Worm (Caenorhabditis elegans): ENCODE data around the gene srh-246.

srh-246 gene

DNA sequence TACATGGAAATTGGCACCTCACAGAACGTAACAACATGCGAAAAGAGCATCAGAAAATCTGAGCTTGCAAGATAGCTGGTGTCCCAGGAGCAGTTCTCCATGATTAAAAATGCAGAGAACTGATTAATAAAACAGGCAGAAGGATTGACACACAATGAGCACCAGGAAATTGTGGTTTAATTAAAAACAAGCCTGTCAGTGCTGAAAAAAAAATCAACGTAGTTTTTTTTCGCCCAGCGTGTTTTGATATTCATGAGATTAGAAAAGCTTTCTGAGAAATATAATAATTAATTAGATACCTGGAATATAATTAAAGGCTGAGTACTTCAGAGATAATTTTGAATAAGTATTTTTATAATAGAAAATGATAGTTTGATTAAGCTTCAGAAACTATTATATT lies at the start of gene srh-246:
TSS of gene srh-246 (minus strand) at position 101 of the 400 bp plus-strand sequence.
- TF ChIP-seq med-1 (GFP tag; optimal IDR thresholded peaks at IDR 0.05; ENCODE audit: insufficient read depth) (no peak), T22C8.4 (GFP tag; IDR thresholded peaks at IDR 0.05) (no peak), ref-1 (GFP tag; conservative IDR thresholded peaks at IDR 0.05) (no peak), ztf-29 (GFP tag; IDR thresholded peaks at IDR 0.05) (no peak)

DNA sequence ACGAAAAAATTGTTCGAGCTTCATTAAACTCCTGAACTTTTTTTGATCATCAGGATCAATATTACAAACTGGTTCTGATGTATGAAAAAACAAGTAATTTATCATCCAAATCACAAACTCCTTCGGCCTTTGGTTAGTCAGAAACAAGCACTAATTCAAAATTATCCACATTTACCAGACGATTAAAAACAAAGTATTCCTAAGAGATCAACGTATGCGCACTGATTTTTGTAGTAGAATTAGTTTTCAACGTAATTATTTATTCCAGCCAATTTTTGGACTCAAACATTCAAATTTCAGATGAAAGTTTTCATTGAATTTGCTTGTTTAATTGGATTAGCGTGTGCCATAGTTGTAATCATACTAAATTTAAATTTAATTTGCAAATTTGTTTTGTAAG lies 49.3 kb upstream of the srh-246 start, which contains the start of gene srbc-38:
TSS of gene srbc-38 (plus strand) at position 301 of the 400 bp plus-strand sequence.
- TF ChIP-seq tab-1 (GFP tag; IDR thresholded peaks at IDR 0.05): no peak
- no peak for TF ChIP-seq ref-1 (GFP tag; conservative IDR thresholded peaks at IDR 0.05)
- TF ChIP-seq flt-1 (GFP tag; IDR thresholded peaks at IDR 0.05): no peak
- no peak for TF ChIP-seq ztf-23 (GFP tag; IDR thresholded peaks at IDR 0.05)
- no peak for TF ChIP-seq T22C8.4 (GFP tag; IDR thresholded peaks at IDR 0.05)

DNA sequence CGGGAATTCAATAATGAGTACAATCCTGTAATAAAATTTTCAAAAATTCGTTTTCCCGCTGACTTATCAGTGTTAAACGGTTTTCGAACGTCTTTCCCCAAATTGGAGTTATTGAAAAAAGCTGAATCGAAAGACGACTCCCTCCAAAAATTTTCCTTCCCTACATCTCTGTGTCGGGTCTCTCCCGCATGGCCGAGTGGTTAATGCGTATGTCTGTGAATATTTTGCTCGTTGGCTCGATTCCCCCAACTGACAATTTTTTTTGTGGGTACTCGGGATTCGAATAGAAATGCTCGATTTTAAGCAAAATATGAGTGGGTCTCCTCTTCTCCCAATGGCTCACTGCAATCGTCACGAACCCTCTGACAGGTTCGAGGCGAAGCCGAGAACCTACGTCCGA lies 48.9 kb upstream of the srh-246 start:
- TF ChIP-seq ztf-23 (GFP tag; IDR thresholded peaks at IDR 0.05): peak; percentile 68; the same call in 1 of the 2 replicates
- peak; percentile 69 for TF ChIP-seq ref-1 (GFP tag; conservative IDR thresholded peaks at IDR 0.05)
- peak; percentile 66; the same call in 1 of the 2 replicates for TF ChIP-seq flt-1 (GFP tag; IDR thresholded peaks at IDR 0.05)

DNA sequence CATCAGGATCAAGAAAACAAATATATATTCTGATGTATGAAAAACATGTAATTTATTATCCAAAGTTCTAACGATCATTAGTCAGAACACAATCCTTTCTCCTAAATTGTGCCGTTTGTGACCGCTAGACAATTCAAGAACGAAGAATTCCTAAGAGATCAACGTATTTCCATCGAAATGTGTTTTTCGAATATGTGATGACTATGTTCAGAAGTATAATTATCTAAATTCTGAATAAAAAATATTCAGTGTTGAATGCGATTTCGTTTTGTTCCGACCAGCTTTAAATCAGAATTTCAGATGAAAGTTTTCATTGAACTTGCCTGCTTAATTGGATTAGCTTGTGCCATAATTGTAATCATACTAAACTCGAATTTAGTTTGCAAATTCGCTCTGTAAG lies 44.7 kb upstream of the srh-246 start, which contains the start of gene srbc-37:
TSS of gene srbc-37 (plus strand) at position 301 of the 400 bp plus-strand sequence.
- TF ChIP-seq ref-1 (GFP tag; conservative IDR thresholded peaks at IDR 0.05) (no peak), cog-1 (tag; optimal IDR thresholded peaks at IDR 0.05) (no peak), flt-1 (GFP tag; IDR thresholded peaks at IDR 0.05) (no peak), tab-1 (GFP tag; IDR thresholded peaks at IDR 0.05) (no peak), T22C8.4 (GFP tag; IDR thresholded peaks at IDR 0.05) (no peak), ztf-23 (GFP tag; IDR thresholded peaks at IDR 0.05) (no peak), klf-2 (GFP tag; conservative IDR thresholded peaks at IDR 0.05) (no peak)

DNA sequence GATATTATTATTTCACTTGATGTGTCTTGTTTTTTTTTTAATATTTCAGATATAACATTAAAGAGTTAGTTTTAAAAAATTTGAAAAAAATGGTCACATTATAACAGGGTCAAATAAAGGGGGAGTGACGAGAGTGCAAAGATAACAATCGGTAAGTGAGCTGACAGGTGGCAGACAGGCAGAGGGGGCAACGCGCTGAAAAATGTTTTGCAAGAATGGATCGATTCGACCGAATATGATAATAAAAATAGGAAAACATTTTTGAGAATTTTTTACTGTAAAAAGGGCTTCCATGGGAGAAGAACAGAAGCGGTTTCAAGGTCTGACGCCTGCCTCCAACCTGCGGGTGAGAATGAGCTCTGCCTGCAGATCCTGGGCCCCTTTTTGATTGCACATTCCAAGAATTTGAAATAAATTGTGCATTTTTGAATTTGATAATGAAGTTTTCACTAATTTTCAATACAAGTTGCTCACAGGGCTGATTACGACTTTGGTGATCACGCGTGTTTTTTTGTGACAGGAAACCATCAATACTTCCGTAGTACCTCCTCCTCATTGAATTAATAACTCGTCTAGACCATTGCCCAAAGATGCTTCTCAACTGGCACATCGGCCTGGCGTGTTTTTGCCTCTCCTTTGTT lies 42.0 kb upstream of the srh-246 start, which contains the start of the genes ugt-29 and srx-5:
TSS of gene ugt-29 (minus strand) at position 101 of the 641 bp plus-strand sequence.
TSS of gene srx-5 (plus strand) at position 591 of the 641 bp plus-strand sequence.
- TF ChIP-seq flt-1 (GFP tag; IDR thresholded peaks at IDR 0.05) (no peak), T22C8.4 (GFP tag; IDR thresholded peaks at IDR 0.05) (no peak), med-1 (GFP tag; optimal IDR thresholded peaks at IDR 0.05; ENCODE audit: insufficient read depth) (no peak), tab-1 (GFP tag; IDR thresholded peaks at IDR 0.05) (no peak), cog-1 (tag; optimal IDR thresholded peaks at IDR 0.05) (no peak), ztf-23 (GFP tag; IDR thresholded peaks at IDR 0.05) (no peak), ref-1 (GFP tag; conservative IDR thresholded peaks at IDR 0.05) (no peak), klf-2 (GFP tag; conservative IDR thresholded peaks at IDR 0.05) (no peak), ztf-29 (GFP tag; IDR thresholded peaks at IDR 0.05) (no peak)

DNA sequence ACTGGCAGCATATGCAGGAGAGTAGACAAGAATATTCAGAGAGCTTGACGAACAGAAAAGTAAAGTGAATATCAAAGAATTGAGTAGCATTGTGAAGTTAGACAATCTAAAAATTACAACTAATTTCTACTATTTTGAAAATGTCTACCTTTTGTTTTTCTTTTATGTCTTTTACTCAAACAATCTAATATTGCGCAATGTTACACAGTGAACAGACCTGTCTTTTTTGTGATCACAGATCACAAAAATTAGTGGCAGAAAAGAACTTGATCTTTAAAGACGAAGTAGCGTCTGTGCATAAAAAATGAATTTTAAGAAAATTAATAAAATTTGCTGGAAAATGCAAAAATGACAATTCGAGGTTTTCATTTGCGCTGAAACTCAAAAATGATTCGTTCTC lies 41.5 kb upstream of the srh-246 start:
- TF ChIP-seq ref-1 (GFP tag; conservative IDR thresholded peaks at IDR 0.05) (no peak), ztf-23 (GFP tag; IDR thresholded peaks at IDR 0.05) (no peak), ztf-29 (GFP tag; IDR thresholded peaks at IDR 0.05) (no peak)

DNA sequence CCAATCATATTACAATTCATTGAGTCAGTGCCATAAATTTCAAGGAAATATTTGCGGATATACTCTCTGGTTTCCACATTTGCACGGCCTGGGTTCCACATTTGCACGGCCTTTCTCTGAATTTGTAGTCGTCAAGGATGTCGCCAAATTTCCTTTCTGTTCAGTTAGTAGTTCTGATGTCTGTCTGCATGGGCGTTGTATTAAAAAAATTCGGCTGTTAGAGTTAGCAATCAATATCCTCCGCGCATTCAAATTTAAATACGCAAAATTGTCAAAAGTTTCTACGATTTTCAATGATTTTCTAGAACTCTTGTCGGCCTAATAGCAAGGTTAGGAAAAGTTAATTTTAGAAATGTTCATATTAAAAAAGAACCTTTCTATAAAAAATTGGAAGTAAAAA lies 38.3 kb upstream of the srh-246 start, which contains the start of gene srj-52:
TSS of gene srj-52 (minus strand) at position 101 of the 400 bp plus-strand sequence.
- TF ChIP-seq flt-1 (GFP tag; IDR thresholded peaks at IDR 0.05) (no peak), med-1 (GFP tag; optimal IDR thresholded peaks at IDR 0.05; ENCODE audit: insufficient read depth) (no peak), T22C8.4 (GFP tag; IDR thresholded peaks at IDR 0.05) (no peak), ztf-29 (GFP tag; IDR thresholded peaks at IDR 0.05) (no peak), tab-1 (GFP tag; IDR thresholded peaks at IDR 0.05) (no peak), ref-1 (GFP tag; conservative IDR thresholded peaks at IDR 0.05) (no peak)

DNA sequence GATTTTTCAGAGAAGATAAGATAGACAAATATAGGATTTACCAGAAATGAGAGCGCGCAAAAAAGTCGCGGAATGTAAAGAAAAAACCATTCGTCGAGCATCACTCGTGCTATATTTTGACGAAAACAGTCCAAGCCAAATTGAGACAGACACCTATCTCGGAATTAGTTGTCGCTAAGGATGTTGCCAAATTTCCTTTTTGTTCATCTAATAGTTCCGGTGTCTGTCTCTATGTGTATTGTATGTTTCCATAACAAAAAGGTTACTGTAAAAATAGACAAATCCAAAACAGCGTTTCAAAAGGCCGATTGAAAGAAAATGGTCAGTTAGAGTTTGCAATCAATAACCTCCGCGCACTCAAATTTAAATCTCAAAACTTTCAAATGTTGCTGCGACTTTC lies 37.0 kb upstream of the srh-246 start, which contains the start of gene srj-53:
TSS of gene srj-53 (minus strand) at position 101 of the 400 bp plus-strand sequence.
- TF ChIP-seq ztf-23 (GFP tag; IDR thresholded peaks at IDR 0.05) (no peak), T22C8.4 (GFP tag; IDR thresholded peaks at IDR 0.05) (no peak), flt-1 (GFP tag; IDR thresholded peaks at IDR 0.05) (no peak), med-1 (GFP tag; optimal IDR thresholded peaks at IDR 0.05; ENCODE audit: insufficient read depth) (no peak), cog-1 (tag; optimal IDR thresholded peaks at IDR 0.05) (no peak), ref-1 (GFP tag; conservative IDR thresholded peaks at IDR 0.05) (no peak), tab-1 (GFP tag; IDR thresholded peaks at IDR 0.05) (no peak), ztf-29 (GFP tag; IDR thresholded peaks at IDR 0.05) (no peak), klf-2 (GFP tag; conservative IDR thresholded peaks at IDR 0.05) (no peak)

DNA sequence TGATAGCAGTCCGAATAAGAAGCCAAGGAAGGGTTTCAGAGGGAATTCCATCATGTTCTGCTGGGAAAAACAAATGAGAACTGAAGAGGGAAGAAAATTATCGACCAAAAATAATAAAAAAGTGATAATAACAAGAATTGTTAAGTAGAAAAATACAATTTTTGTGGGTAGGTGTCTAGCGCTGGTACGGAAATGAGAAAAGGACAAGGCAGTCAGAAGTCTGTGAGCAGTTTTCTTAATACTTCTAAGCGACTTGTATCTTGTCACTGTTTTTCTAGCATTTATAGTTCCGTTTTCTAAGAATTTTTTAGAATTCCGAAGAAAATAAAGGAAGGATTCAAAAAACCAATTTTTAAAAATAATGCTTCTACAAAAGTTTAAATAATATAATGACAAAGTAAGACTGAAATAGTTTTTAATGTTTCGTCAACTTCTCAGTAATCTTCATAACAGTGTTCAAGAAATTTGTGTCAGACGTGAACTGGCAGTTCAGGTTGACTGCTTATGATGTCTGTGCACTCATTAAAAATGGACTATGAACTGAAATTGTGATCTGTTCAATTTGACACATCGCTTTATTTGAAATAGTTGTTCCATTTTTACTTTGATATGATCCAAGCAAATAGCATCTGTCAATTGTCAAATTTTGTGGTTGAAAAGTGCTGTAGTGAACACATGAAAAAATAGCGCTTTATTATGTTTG lies 35.3 kb upstream of the srh-246 start, which contains the start of gene srx-4:
TSS of gene srx-4 (minus strand) at position 51 of the 703 bp plus-strand sequence.
- TF ChIP-seq T22C8.4 (GFP tag; IDR thresholded peaks at IDR 0.05) (no peak), cog-1 (tag; optimal IDR thresholded peaks at IDR 0.05) (no peak), flt-1 (GFP tag; IDR thresholded peaks at IDR 0.05) (no peak), ztf-23 (GFP tag; IDR thresholded peaks at IDR 0.05) (no peak), med-1 (GFP tag; optimal IDR thresholded peaks at IDR 0.05; ENCODE audit: insufficient read depth) (no peak)

DNA sequence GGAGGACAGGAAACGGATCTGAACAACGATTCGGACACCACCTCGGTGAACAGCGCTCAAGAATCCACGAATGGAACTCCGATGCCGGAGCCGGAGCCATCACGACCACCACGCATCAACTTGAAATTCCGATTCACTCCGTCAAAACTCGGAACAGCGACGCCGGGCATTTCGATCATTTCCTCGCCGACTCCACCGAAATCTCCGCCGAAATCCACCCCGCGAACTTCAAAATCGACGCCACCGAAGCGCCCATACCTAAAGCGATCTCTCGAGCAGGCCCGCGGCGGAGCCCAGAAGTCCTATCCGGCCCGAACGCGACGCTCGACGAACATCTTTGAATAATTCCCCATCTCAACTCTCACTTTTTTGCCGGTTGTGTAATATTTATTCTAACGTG lies 32.0 kb upstream of the srh-246 start:
- no peak for TF ChIP-seq tab-1 (GFP tag; IDR thresholded peaks at IDR 0.05)
- TF ChIP-seq T22C8.4 (GFP tag; IDR thresholded peaks at IDR 0.05): no peak
- TF ChIP-seq klf-2 (GFP tag; conservative IDR thresholded peaks at IDR 0.05): no peak
- TF ChIP-seq cog-1 (tag; optimal IDR thresholded peaks at IDR 0.05): no peak
- no peak for TF ChIP-seq ref-1 (GFP tag; conservative IDR thresholded peaks at IDR 0.05)
- TF ChIP-seq ztf-23 (GFP tag; IDR thresholded peaks at IDR 0.05): no peak
- TF ChIP-seq flt-1 (GFP tag; IDR thresholded peaks at IDR 0.05): no peak
- TF ChIP-seq ztf-29 (GFP tag; IDR thresholded peaks at IDR 0.05): no peak
- TF ChIP-seq med-1 (GFP tag; optimal IDR thresholded peaks at IDR 0.05; ENCODE audit: insufficient read depth): no peak
